Fruit fly (Drosophila melanogaster) whole organism, embryonic: ENCODE results near the gene Send2.

ENCODE experiments used
- Atf6 ChIP-seq: fragments of 200-800 bp; sonication (Bioruptor generic); IDR thresholded peaks from 2 replicates; pipeline ENCODE4 v1.3.6; 2022; ENCODE audit warnings: missing biosample characterization, missing genetic modification characterization
- CG10274 ChIP-seq: fragments of 200-800 bp; sonication (Bioruptor generic); optimal IDR thresholded peaks from 3 replicates; lab custom pipeline; 2017; ENCODE audit warnings: missing biosample characterization, mild to moderate bottlenecking, missing genetic modification characterization
- CG10321 ChIP-seq: fragments of 200-800 bp; sonication (Bioruptor generic); IDR thresholded peaks from 2 replicates; pipeline ENCODE4 v1.3.6; 2022; ENCODE audit warnings: missing biosample characterization, missing genetic modification characterization
- CG10366 ChIP-seq: fragments of 200-800 bp; sonication (Bioruptor generic); IDR thresholded peaks from 2 replicates; pipeline ENCODE4 v1.3.6; 2022; ENCODE audit warnings: missing biosample characterization, missing genetic modification characterization
- CG10959 ChIP-seq: fragments of 200-800 bp; sonication (Bioruptor generic); IDR thresholded peaks from 2 replicates; pipeline ENCODE4 v1.3.6; 2022; ENCODE audit warnings: missing biosample characterization, missing genetic modification characterization
- CG12104 ChIP-seq: fragments of 200-800 bp; sonication (Bioruptor generic); optimal IDR thresholded peaks from 3 replicates; lab custom pipeline; 2016; ENCODE audit warnings: missing biosample characterization, missing genetic modification characterization
- CG12155 ChIP-seq: fragments of 200-800 bp; sonication (Bioruptor generic); optimal IDR thresholded peaks from 3 replicates; lab custom pipeline; 2016; ENCODE audit warnings: missing biosample characterization, missing genetic modification characterization
- CG12219 ChIP-seq: fragments of 200-800 bp; sonication (Bioruptor generic); optimal IDR thresholded peaks from 3 replicates; lab custom pipeline; 2018; ENCODE audit warnings: missing biosample characterization, mild to moderate bottlenecking, missing genetic modification characterization
- CG12391 ChIP-seq: fragments of 200-800 bp; sonication (Bioruptor generic); optimal IDR thresholded peaks from 3 replicates; lab custom pipeline; 2018; ENCODE audit warnings: missing biosample characterization, mild to moderate bottlenecking, missing genetic modification characterization, moderate library complexity
- CG15514 ChIP-seq: fragments of 200-800 bp; sonication (Bioruptor generic); optimal IDR thresholded peaks from 3 replicates; lab custom pipeline; 2017; ENCODE audit warnings: missing biosample characterization, missing genetic modification characterization, mild to moderate bottlenecking, moderate library complexity, missing genetic modification reagents
- CG18599 ChIP-seq: fragments of 200-800 bp; sonication (Bioruptor generic); optimal IDR thresholded peaks from 3 replicates; lab custom pipeline; 2017; ENCODE audit warnings: missing biosample characterization, missing genetic modification characterization, mild to moderate bottlenecking, moderate library complexity, missing genetic modification reagents
- CG31365 ChIP-seq: fragments of 200-800 bp; sonication (Bioruptor generic); optimal IDR thresholded peaks from 2 replicates; lab custom pipeline; 2018; ENCODE audit warnings: missing biosample characterization, mild to moderate bottlenecking, missing genetic modification characterization
- CG3163 ChIP-seq: fragments of 200-800 bp; sonication (Bioruptor generic); optimal IDR thresholded peaks from 3 replicates; lab custom pipeline; 2016; ENCODE audit warnings: missing biosample characterization, missing genetic modification characterization
- CG33213 ChIP-seq: fragments of 200-800 bp; sonication (Bioruptor generic); optimal IDR thresholded peaks from 3 replicates; lab custom pipeline; 2016; ENCODE audit warnings: missing biosample characterization, missing genetic modification characterization
- CG6175 ChIP-seq: fragments of 200-800 bp; sonication (Bioruptor generic); IDR thresholded peaks from 3 replicates; pipeline ENCODE4 v1.3.6; 2022; ENCODE audit warnings: missing biosample characterization, missing genetic modification characterization
- CG6813 ChIP-seq: fragments of 200-800 bp; sonication (Bioruptor generic); optimal IDR thresholded peaks from 2 replicates; lab custom pipeline; 2017; ENCODE audit warnings: missing biosample characterization, missing genetic modification characterization, mild to moderate bottlenecking, moderate library complexity, missing genetic modification reagents
- CG6854 ChIP-seq: fragments of 200-800 bp; sonication (Bioruptor generic); optimal IDR thresholded peaks from 3 replicates; lab custom pipeline; 2017; ENCODE audit warnings: missing biosample characterization, mild to moderate bottlenecking, missing genetic modification characterization
- CG8281 ChIP-seq: fragments of 200-800 bp; sonication (Bioruptor generic); optimal IDR thresholded peaks from 2 replicates; lab custom pipeline; 2018; ENCODE audit warnings: missing biosample characterization, mild to moderate bottlenecking, missing genetic modification characterization, moderate library complexity
- CG8924 ChIP-seq: fragments of 200-800 bp; optimal IDR thresholded peaks from 3 replicates; lab custom pipeline; 2019; ENCODE audit warnings: missing biosample characterization, mild to moderate bottlenecking, missing genetic modification characterization, moderate library complexity
- Camta ChIP-seq: fragments of 200-800 bp; sonication (Bioruptor generic); optimal IDR thresholded peaks from 2 replicates; lab custom pipeline; 2016; ENCODE audit warnings: missing biosample characterization, missing genetic modification characterization
- Eip74EF ChIP-seq, 2 experiments: fragments of 200-800 bp in 1 of 2; fragments of >200 bp in 1 of 2; sonication (Bioruptor generic) in 1 of 2; optimal IDR thresholded peaks; 2 replicates each; lab custom pipeline; 2017 to 2019; ENCODE audit warnings: missing biosample characterization in 2 of 2, missing genetic modification characterization in 2 of 2, mild to moderate bottlenecking in 1 of 2, moderate library complexity in 1 of 2
- Gug ChIP-seq: fragments of 200-800 bp; sonication (Bioruptor generic); IDR thresholded peaks from 4 replicates; pipeline ENCODE4 v1.3.6; 2022; ENCODE audit warnings: missing biosample characterization, missing genetic modification characterization
- HLH3B ChIP-seq: fragments of 200-800 bp; sonication (Bioruptor generic); IDR thresholded peaks from 2 replicates; pipeline ENCODE4 v1.3.6; 2022; ENCODE audit warnings: missing biosample characterization, missing genetic modification characterization
- Hand ChIP-seq: fragments of 200-800 bp; sonication (Bioruptor generic); optimal IDR thresholded peaks from 2 replicates; lab custom pipeline; 2017; ENCODE audit warnings: mild to moderate bottlenecking, missing biosample characterization, missing genetic modification reagents, missing genetic modification characterization
- Hr51 ChIP-seq, 2 experiments: fragments of 200-800 bp; sonication (Bioruptor generic); optimal IDR thresholded peaks; 2 replicates in 1 of 2; 3 replicates in 1 of 2; lab custom pipeline; 2016 to 2018; ENCODE audit warnings: missing biosample characterization in 2 of 2, missing genetic modification characterization in 2 of 2, mild to moderate bottlenecking in 1 of 2, moderate library complexity in 1 of 2
- Jarid2 ChIP-seq: fragments of 200-800 bp; sonication (Bioruptor generic); optimal IDR thresholded peaks from 3 replicates; lab custom pipeline; 2017; ENCODE audit warnings: mild to moderate bottlenecking, missing biosample characterization, missing genetic modification reagents, missing genetic modification characterization
- Med ChIP-seq: fragments of 200-800 bp; sonication (Bioruptor generic); peaks from one replicate; lab custom pipeline; 2016; ENCODE audit warnings: missing biosample characterization, missing genetic modification characterization, mild to moderate bottlenecking, inconsistent platforms, moderate library complexity
- NC2β ChIP-seq: fragments of 200-800 bp; sonication (Bioruptor generic); optimal IDR thresholded peaks from 2 replicates; lab custom pipeline; 2016; ENCODE audit warnings: missing biosample characterization, missing genetic modification characterization
- Opbp ChIP-seq: fragments of 200-800 bp; sonication (Bioruptor generic); IDR thresholded peaks from 3 replicates; pipeline ENCODE4 v1.3.6; 2022; ENCODE audit warnings: missing biosample characterization, missing genetic modification characterization; ENCODE audit not compliant: partially characterized antibody
- Six4 ChIP-seq: fragments of 200-800 bp; sonication (Bioruptor generic); optimal IDR thresholded peaks from 2 replicates; lab custom pipeline; 2016; ENCODE audit warnings: missing biosample characterization, missing genetic modification characterization
- Vsx1 ChIP-seq: fragments of 200-800 bp; sonication (Bioruptor generic); optimal IDR thresholded peaks from 2 replicates; lab custom pipeline; 2017; ENCODE audit warnings: missing biosample characterization, mild to moderate bottlenecking, missing genetic modification characterization, missing genetic modification reagents
- amos ChIP-seq: fragments of 200-800 bp; sonication (Bioruptor generic); IDR thresholded peaks from 2 replicates; pipeline ENCODE4 v1.3.6; 2022; ENCODE audit warnings: missing biosample characterization, missing genetic modification characterization; ENCODE audit not compliant: partially characterized antibody
- az2 ChIP-seq: fragments of 200-800 bp; sonication (Bioruptor generic); optimal IDR thresholded peaks from 3 replicates; lab custom pipeline; 2016; ENCODE audit warnings: missing biosample characterization, missing genetic modification characterization
- crc ChIP-seq: fragments of 200-800 bp; sonication (Bioruptor generic); optimal IDR thresholded peaks from 2 replicates; lab custom pipeline; 2016; ENCODE audit warnings: missing biosample characterization, missing genetic modification characterization
- fru ChIP-seq: fragments of >200 bp; optimal IDR thresholded peaks from 2 replicates; lab custom pipeline; 2017
- gcm ChIP-seq: fragments of 200-800 bp; sonication (Bioruptor generic); optimal IDR thresholded peaks from 2 replicates; lab custom pipeline; 2019; ENCODE audit warnings: missing biosample characterization, mild to moderate bottlenecking, missing genetic modification characterization, moderate library complexity
- gsb-n ChIP-seq: fragments of 200-800 bp; sonication (Bioruptor generic); optimal IDR thresholded peaks from 3 replicates; lab custom pipeline; 2018; ENCODE audit warnings: missing biosample characterization, mild to moderate bottlenecking, missing genetic modification characterization
- h ChIP-seq: fragments of >200 bp; optimal IDR thresholded peaks from 2 replicates; lab custom pipeline; 2017
- hbn ChIP-seq: fragments of 200-800 bp; sonication (Bioruptor generic); IDR thresholded peaks from 2 replicates; pipeline ENCODE4 v1.3.6; 2022; ENCODE audit warnings: missing biosample characterization, missing genetic modification characterization; ENCODE audit not compliant: partially characterized antibody
- hkb ChIP-seq, 2 experiments: fragments of 200-800 bp in 1 of 2; fragments of >200 bp in 1 of 2; sonication (Bioruptor generic) in 1 of 2; IDR thresholded peaks in 1 of 2; optimal IDR thresholded peaks in 1 of 2; 2 replicates each; pipeline versions ENCODE4 v1.3.6 to Lab custom; 2017 to 2022; ENCODE audit warnings: missing biosample characterization in 1 of 2, missing genetic modification characterization in 1 of 2
- lilli ChIP-seq: fragments of 200-800 bp; sonication (Bioruptor generic); optimal IDR thresholded peaks from 3 replicates; lab custom pipeline; 2016; ENCODE audit warnings: missing biosample characterization, missing genetic modification characterization
- org-1 ChIP-seq: fragments of 200-800 bp; sonication (Bioruptor generic); optimal IDR thresholded peaks from 2 replicates; lab custom pipeline; 2017; ENCODE audit warnings: missing biosample characterization, missing genetic modification characterization
- row ChIP-seq: fragments of 200-800 bp; sonication (Bioruptor generic); IDR thresholded peaks from 3 replicates; pipeline ENCODE4 v1.3.6; 2022; ENCODE audit warnings: missing biosample characterization, missing genetic modification characterization
- schlank ChIP-seq: fragments of 200-800 bp; sonication (Bioruptor generic); optimal IDR thresholded peaks from 2 replicates; lab custom pipeline; 2018; ENCODE audit warnings: missing biosample characterization, mild to moderate bottlenecking, missing genetic modification characterization
- shn ChIP-seq: fragments of 200-800 bp; sonication (Bioruptor generic); optimal IDR thresholded peaks from 3 replicates; lab custom pipeline; 2016; ENCODE audit warnings: missing biosample characterization, missing genetic modification characterization
- sim ChIP-seq: fragments of 200-800 bp; sonication (Bioruptor generic); IDR thresholded peaks from 2 replicates; pipeline ENCODE4 v1.3.6; 2022; ENCODE audit warnings: missing biosample characterization, missing genetic modification characterization
- so ChIP-seq: fragments of 200-800 bp; sonication (Bioruptor generic); IDR thresholded peaks from 3 replicates; pipeline ENCODE4 v1.3.6; 2022; ENCODE audit warnings: missing biosample characterization, missing genetic modification characterization
- sob ChIP-seq: fragments of 200-800 bp; sonication (Bioruptor generic); IDR thresholded peaks from 2 replicates; pipeline ENCODE4 v1.3.6; 2022; ENCODE audit warnings: missing biosample characterization, missing genetic modification characterization
- tx ChIP-seq: fragments of 200-800 bp; sonication (Bioruptor generic); optimal IDR thresholded peaks from 2 replicates; lab custom pipeline; 2016; ENCODE audit warnings: missing biosample characterization, missing genetic modification characterization
- vnd ChIP-seq: fragments of 200-800 bp; sonication (Bioruptor generic); IDR thresholded peaks from 3 replicates; pipeline ENCODE4 v1.3.6; 2022; ENCODE audit warnings: missing biosample characterization, missing genetic modification characterization; ENCODE audit not compliant: partially characterized antibody
- wdn ChIP-seq: fragments of 200-800 bp; sonication (Bioruptor generic); IDR thresholded peaks from 2 replicates; pipeline ENCODE4 v1.3.6; 2022; ENCODE audit warnings: missing biosample characterization, missing genetic modification characterization

Send2 gene

dm6 chr2L:14395065-14395439, 48.6 kb upstream of the Send2 start (continued):
- TF ChIP-seq so, result no peak
- no peak for TF ChIP-seq CG6813 (GFP tag; lab: Kevin White, UChicago)
- no peak for TF ChIP-seq org-1 (GFP tag; lab: Kevin White, UChicago)
- no peak for TF ChIP-seq hkb (optimal IDR thresholded peaks at IDR 0.05; lab: Kevin White, UChicago)
- TF ChIP-seq hkb (GFP tag; IDR thresholded peaks at IDR 0.05; lab: Robert Waterston, UW), result no peak
- TF ChIP-seq tx (GFP tag; lab: Kevin White, UChicago), result no peak
- no peak for TF ChIP-seq CG8281 (tag; lab: Kevin White, UChicago)
- TF ChIP-seq CG12219 (GFP tag; lab: Kevin White, UChicago), result no peak
- no peak for TF ChIP-seq Vsx1 (GFP tag; lab: Kevin White, UChicago)
- TF ChIP-seq CG12391 (tag; lab: Kevin White, UChicago), result no peak
- TF ChIP-seq sim (GFP tag; lab: Robert Waterston, UW), result no peak
- 0 out of 2 replicates have a peak, but pooled peaks have one; percentile 31 for TF ChIP-seq wdn (GFP tag; lab: Robert Waterston, UW)
- TF ChIP-seq Eip74EF (GFP tag; optimal IDR thresholded peaks at IDR 0.05; lab: Kevin White, UChicago), result no peak
- peak; percentile 56; the same call in 1 of the 2 replicates for TF ChIP-seq sob (GFP tag; lab: Robert Waterston, UW)
- TF ChIP-seq Opbp (GFP tag; lab: Robert Waterston, UW), result no peak
- TF ChIP-seq fru, result no peak
- no peak for TF ChIP-seq row (GFP tag; lab: Robert Waterston, UW)
- TF ChIP-seq shn (GFP tag; lab: Kevin White, UChicago), result no peak
- TF ChIP-seq Gug, result no peak
- TF ChIP-seq CG10959, result no peak
- no peak for TF ChIP-seq CG8924 (tag; lab: Kevin White, UChicago)
- TF ChIP-seq CG15514 (GFP tag; lab: Kevin White, UChicago), result peak; percentile 47
- TF ChIP-seq CG12155 (GFP tag; lab: Kevin White, UChicago), result no peak
- TF ChIP-seq CG31365, result peak; percentile 20
- TF ChIP-seq CG10366, result no peak
- TF ChIP-seq CG10274 (GFP tag; lab: Kevin White, UChicago), result no peak
- no peak for TF ChIP-seq Jarid2 (GFP tag; lab: Kevin White, UChicago)
- TF ChIP-seq schlank (tag; lab: Kevin White, UChicago), result no peak
- TF ChIP-seq gcm, result no peak
- no peak for TF ChIP-seq CG33213
- no peak for TF ChIP-seq Hand
- TF ChIP-seq az2 (GFP tag; lab: Kevin White, UChicago), result no peak
- TF ChIP-seq amos (GFP tag; lab: Robert Waterston, UW), result no peak
- no peak for TF ChIP-seq h (lab: Kevin White, UChicago)
- TF ChIP-seq CG18599 (GFP tag; lab: Kevin White, UChicago), result peak; percentile 19
- no peak for TF ChIP-seq hbn (GFP tag; lab: Robert Waterston, UW)
- TF ChIP-seq lilli (GFP tag; lab: Kevin White, UChicago), result no peak
- TF ChIP-seq Camta, result no peak
- no peak for TF ChIP-seq gsb-n (tag; lab: Kevin White, UChicago)
- TF ChIP-seq HLH3B (GFP tag; lab: Robert Waterston, UW), result no peak
- no peak for TF ChIP-seq vnd (GFP tag; lab: Robert Waterston, UW)
- TF ChIP-seq Six4 (GFP tag; lab: Kevin White, UChicago), result no peak
- no peak for TF ChIP-seq crc (GFP tag; lab: Kevin White, UChicago)
- TF ChIP-seq Med (GFP tag; lab: Kevin White, UChicago), result peak; percentile 75
- TF ChIP-seq CG6175 (GFP tag; lab: Robert Waterston, UW), result no peak
- TF ChIP-seq CG3163 (GFP tag; lab: Kevin White, UChicago), result no peak
- 0 out of 2 replicates have a peak, but pooled peaks have one; percentile 31 for TF ChIP-seq CG10321 (GFP tag; lab: Robert Waterston, UW)
- no peak for TF ChIP-seq Hr51 (GFP tag; optimal IDR thresholded peaks at IDR 0.05; lab: Kevin White, UChicago)
- TF ChIP-seq Atf6 (GFP tag; lab: Robert Waterston, UW), result peak; percentile 51; the same call in 1 of the 2 replicates
- no peak for TF ChIP-seq CG6854 (GFP tag; lab: Kevin White, UChicago)
- TF ChIP-seq NC2β (GFP tag; lab: Kevin White, UChicago), result no peak
- TF ChIP-seq CG12104 (GFP tag; lab: Kevin White, UChicago), result no peak
